Worm (Caenorhabditis elegans) whole organism, late embryonic: ENCODE results near the gene K12D12.5.

Source experiments
- F13H6.1 ChIP-seq: sonication (generic microtip); optimal IDR thresholded peaks from 2 replicates; lab custom pipeline; 2016; ENCODE audit warnings: missing genetic modification characterization, missing compliant biosample characterization
- K09A11.1 ChIP-seq: sonication (generic microtip); optimal IDR thresholded peaks from 2 replicates; lab custom pipeline; 2017; ENCODE audit warnings: antibody characterized with exemption, mild to moderate bottlenecking, missing genetic modification characterization, missing compliant biosample characterization; ENCODE audit not compliant: insufficient read depth
- T23F11.4 ChIP-seq: fragments of 200-800 bp; sonication (Bioruptor generic); optimal IDR thresholded peaks from 2 replicates; lab custom pipeline; 2018; ENCODE audit warnings: mild to moderate bottlenecking, missing genetic modification characterization, missing compliant biosample characterization
- ahr-1 ChIP-seq: sonication (generic microtip); optimal IDR thresholded peaks from 2 replicates; lab custom pipeline; 2016; ENCODE audit warnings: missing genetic modification characterization, missing compliant biosample characterization
- ama-1 ChIP-seq: fragments of 150-350 bp; optimal IDR thresholded peaks from 2 replicates; lab custom pipeline; 2014
- ceh-18 ChIP-seq: sonication (generic microtip); optimal IDR thresholded peaks from 2 replicates; lab custom pipeline; 2016; ENCODE audit warnings: missing genetic modification characterization, missing compliant biosample characterization
- ceh-22 ChIP-seq: sonication (generic microtip); optimal IDR thresholded peaks from 2 replicates; lab custom pipeline; 2017; ENCODE audit warnings: missing biosample characterization, missing genetic modification characterization
- ceh-34 ChIP-seq: sonication (generic microtip); optimal IDR thresholded peaks from 2 replicates; lab custom pipeline; 2016; ENCODE audit warnings: mild to moderate bottlenecking, missing genetic modification characterization, missing compliant biosample characterization
- ceh-45 ChIP-seq: fragments of 200-800 bp; sonication (Bioruptor generic); IDR thresholded peaks from 2 replicates; pipeline ENCODE4 v1.3.6; 2022; ENCODE audit warnings: missing genetic modification reagents, missing genetic modification characterization, missing compliant biosample characterization
- ceh-9 ChIP-seq: sonication (generic microtip); optimal IDR thresholded peaks from 2 replicates; lab custom pipeline; 2016; ENCODE audit warnings: mild to moderate bottlenecking, missing genetic modification characterization, inconsistent platforms, missing compliant biosample characterization
- elt-2 ChIP-seq: sonication (generic microtip); optimal IDR thresholded peaks from 2 replicates; lab custom pipeline; 2016; ENCODE audit warnings: missing genetic modification reagents, missing genetic modification characterization, missing compliant biosample characterization
- eyg-1 ChIP-seq: sonication (generic microtip); optimal IDR thresholded peaks from 2 replicates; lab custom pipeline; 2016; ENCODE audit warnings: missing genotype, missing genetic modification characterization, missing compliant biosample characterization
- fax-1 ChIP-seq: sonication (generic microtip); optimal IDR thresholded peaks from 2 replicates; lab custom pipeline; 2016; ENCODE audit warnings: missing genotype, missing genetic modification characterization, missing compliant biosample characterization
- fkh-10 ChIP-seq: fragments of 150-350 bp; optimal IDR thresholded peaks from 2 replicates; lab custom pipeline; 2014; ENCODE audit warnings: missing biosample characterization, missing genetic modification reagents, missing genetic modification characterization
- gmeb-2 ChIP-seq: sonication (generic microtip); optimal IDR thresholded peaks from 2 replicates; lab custom pipeline; 2016; ENCODE audit warnings: missing genetic modification characterization, inconsistent platforms, missing compliant biosample characterization
- hlh-13 ChIP-seq: fragments of 200-800 bp; sonication (Bioruptor generic); optimal IDR thresholded peaks from 2 replicates; lab custom pipeline; 2018; ENCODE audit warnings: mild to moderate bottlenecking, missing genetic modification characterization, missing compliant biosample characterization
- hlh-30 ChIP-seq: sonication (generic microtip); optimal IDR thresholded peaks from 2 replicates; lab custom pipeline; 2017; ENCODE audit warnings: antibody characterized with exemption, missing genetic modification characterization, missing compliant biosample characterization; ENCODE audit not compliant: insufficient read depth
- madf-2 ChIP-seq: sonication (generic microtip); optimal IDR thresholded peaks from 2 replicates; lab custom pipeline; 2017; ENCODE audit warnings: missing genetic modification characterization, missing compliant biosample characterization
- mec-3 ChIP-seq: sonication (generic microtip); optimal IDR thresholded peaks from 2 replicates; lab custom pipeline; 2016; ENCODE audit warnings: borderline replicate concordance, missing genetic modification characterization, missing compliant biosample characterization
- nfya-1 ChIP-seq: sonication (generic microtip); optimal IDR thresholded peaks from 2 replicates; lab custom pipeline; 2017; ENCODE audit warnings: missing genetic modification characterization, mild to moderate bottlenecking, missing compliant biosample characterization, antibody characterized with exemption, moderate library complexity
- nhr-11 ChIP-seq: fragments of 150-350 bp; optimal IDR thresholded peaks from 2 replicates; lab custom pipeline; 2014; ENCODE audit warnings: missing biosample characterization, missing genetic modification characterization
- nhr-232 ChIP-seq: sonication (generic microtip); optimal IDR thresholded peaks from 2 replicates; lab custom pipeline; 2016; ENCODE audit warnings: missing genetic modification characterization, missing compliant biosample characterization
- pat-9 ChIP-seq: fragments of 200-800 bp; sonication (Bioruptor generic); optimal IDR thresholded peaks from 2 replicates; lab custom pipeline; 2018; ENCODE audit warnings: mild to moderate bottlenecking, missing genetic modification characterization, moderate library complexity, missing compliant biosample characterization
- pax-1 ChIP-seq: fragments of 150-350 bp; optimal IDR thresholded peaks from 2 replicates; lab custom pipeline; 2014; ENCODE audit warnings: missing biosample characterization, missing genetic modification characterization
- pha-4 ChIP-seq: fragments of 150-350 bp; optimal IDR thresholded peaks from 2 replicates; lab custom pipeline; 2018; ENCODE audit warnings: missing biosample characterization, missing genetic modification reagents, missing genetic modification characterization
- pqm-1 ChIP-seq: sonication (generic microtip); optimal IDR thresholded peaks from 2 replicates; lab custom pipeline; 2016; ENCODE audit warnings: missing genetic modification characterization, missing compliant biosample characterization
- ref-2 ChIP-seq: sonication (generic microtip); optimal IDR thresholded peaks from 2 replicates; lab custom pipeline; 2016; ENCODE audit warnings: missing genetic modification characterization, missing compliant biosample characterization
- sdc-2 ChIP-seq: sonication (generic microtip); optimal IDR thresholded peaks from 2 replicates; lab custom pipeline; 2016; ENCODE audit warnings: missing genotype, missing genetic modification characterization, missing compliant biosample characterization
- sox-4 ChIP-seq: sonication (generic microtip); optimal IDR thresholded peaks from 2 replicates; lab custom pipeline; 2017; ENCODE audit warnings: mild to moderate bottlenecking, missing genetic modification characterization, inconsistent platforms, missing compliant biosample characterization
- tbx-2 ChIP-seq: sonication (generic microtip); optimal IDR thresholded peaks from 2 replicates; lab custom pipeline; 2016; ENCODE audit warnings: missing genetic modification characterization, missing compliant biosample characterization
- unc-3 ChIP-seq, 2 experiments: fragments of 200-800 bp in 1 of 2; sonication (Bioruptor generic) in 1 of 2; sonication (generic microtip) in 1 of 2; conservative IDR thresholded peaks in 1 of 2; optimal IDR thresholded peaks in 1 of 2; 2 replicates each; pipeline versions ENCODE4 v1.3.6 to Lab custom; 2016 to 2022; ENCODE audit warnings: missing compliant biosample characterization in 2 of 2, missing genetic modification characterization in 2 of 2, missing genetic modification reagents in 1 of 2
- unc-42 ChIP-seq: sonication (generic microtip); optimal IDR thresholded peaks from 2 replicates; lab custom pipeline; 2016; ENCODE audit warnings: missing genotype, missing genetic modification characterization, missing compliant biosample characterization
- unc-55 ChIP-seq: sonication (generic microtip); optimal IDR thresholded peaks from 2 replicates; lab custom pipeline; 2017; ENCODE audit warnings: missing biosample characterization, missing genetic modification reagents, missing genetic modification characterization
- zip-5 ChIP-seq: sonication (generic microtip); optimal IDR thresholded peaks from 2 replicates; lab custom pipeline; 2016; ENCODE audit warnings: missing genetic modification characterization, missing compliant biosample characterization

Gene K12D12.5

DNA sequence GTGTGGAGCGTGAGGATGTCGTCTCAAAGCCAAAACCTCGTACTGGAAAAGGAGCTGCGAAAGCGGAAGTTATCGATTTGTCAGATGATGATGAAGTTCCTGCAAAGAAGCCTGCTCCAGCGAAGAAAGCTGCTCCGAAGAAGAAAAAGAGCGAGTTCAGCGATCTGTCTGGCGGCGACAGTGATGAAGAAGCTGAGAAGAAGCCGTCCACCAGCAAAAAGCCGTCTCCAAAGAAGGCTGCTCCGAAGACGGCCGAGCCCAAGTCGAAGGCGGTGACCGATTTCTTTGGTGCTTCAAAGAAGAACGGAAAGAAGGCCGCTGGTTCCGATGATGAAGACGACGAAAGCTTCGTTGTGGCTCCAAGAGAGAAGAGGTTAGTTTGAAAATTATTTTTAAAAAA lies 19.0 kb downstream of the K12D12.5 start:
- no peak for TF ChIP-seq pax-1 (tag; lab: Kevin White, UChicago)
- no peak for TF ChIP-seq gmeb-2 (tag; lab: Kevin White, UChicago)
- TF ChIP-seq unc-42 (tag; lab: Kevin White, UChicago): no peak
- TF ChIP-seq ceh-18 (tag; lab: Kevin White, UChicago): no peak
- TF ChIP-seq nhr-232 (tag; lab: Kevin White, UChicago): no peak
- no peak for TF ChIP-seq sox-4
- TF ChIP-seq nhr-11 (tag; lab: Kevin White, UChicago): no peak
- no peak for TF ChIP-seq hlh-30 (tag; lab: Kevin White, UChicago)
- no peak for TF ChIP-seq ceh-45 (GFP tag; lab: Robert Waterston, UW)
- no peak for TF ChIP-seq ahr-1 (tag; lab: Kevin White, UChicago)
- no peak for TF ChIP-seq pat-9
- TF ChIP-seq unc-55 (GFP tag; lab: Kevin White, UChicago): no peak
- no peak for TF ChIP-seq unc-3 (GFP tag; conservative IDR thresholded peaks at IDR 0.05; lab: Robert Waterston, UW)
- no peak for TF ChIP-seq unc-3 (tag; optimal IDR thresholded peaks at IDR 0.05; lab: Kevin White, UChicago)
- TF ChIP-seq pqm-1: no peak
- TF ChIP-seq zip-5 (tag; lab: Kevin White, UChicago): no peak
- no peak for TF ChIP-seq pha-4 (tag; lab: Kevin White, UChicago)

DNA sequence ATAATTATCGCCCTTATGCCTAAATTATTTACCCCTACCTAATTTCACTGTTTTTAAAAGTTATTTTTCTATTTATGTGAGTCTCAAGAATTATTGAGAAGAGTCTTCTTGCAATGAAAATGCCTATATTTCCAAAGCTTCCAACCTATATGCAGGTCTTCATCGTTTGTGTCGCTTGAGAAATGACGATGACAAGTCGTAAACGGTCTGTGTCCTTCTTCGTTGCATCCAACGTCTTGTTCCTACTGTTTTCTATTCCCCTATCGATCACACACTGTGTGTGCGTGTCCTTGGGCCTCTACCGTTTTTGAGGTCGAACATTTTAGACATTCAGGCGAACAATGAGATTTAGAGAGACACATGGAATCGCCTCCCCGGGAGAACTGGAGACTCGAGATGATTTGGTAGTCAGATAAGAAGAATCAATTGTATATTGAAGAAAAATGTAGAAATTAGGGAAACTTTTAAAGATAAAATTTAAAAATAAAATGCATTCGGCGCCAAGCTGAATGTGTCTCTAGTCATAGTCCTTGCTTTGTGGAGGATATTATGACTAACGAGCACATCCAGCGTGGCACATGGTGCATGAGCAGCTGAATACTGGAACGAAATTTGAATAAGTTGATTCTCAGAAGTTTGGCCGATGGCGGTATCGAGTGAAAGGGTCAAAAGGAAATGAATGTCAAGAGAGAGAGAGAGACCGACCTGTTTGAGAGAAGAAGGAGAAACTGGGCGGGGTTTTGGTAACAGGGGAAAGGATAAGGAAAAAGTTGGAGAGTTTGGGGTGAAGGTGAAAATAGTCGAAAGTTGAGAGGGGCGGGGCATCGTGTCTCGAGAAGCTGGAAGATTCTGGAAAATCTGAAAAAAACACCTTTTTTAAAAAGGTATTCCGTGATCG lies 19.9 kb downstream of the K12D12.5 start:
- TF ChIP-seq elt-2 (tag; lab: Kevin White, UChicago) (peak; percentile 0), nfya-1 (tag; lab: Kevin White, UChicago) (no peak)

ce11 chrII:11883648-11884047 lies 22.8 kb downstream of the K12D12.5 start, which contains the start of gene ZK930.6:
TSS of gene ZK930.6 (plus strand) at chrII:11883948.
- TF ChIP-seq K09A11.1 (tag; lab: Kevin White, UChicago) (no peak), sdc-2 (tag; lab: Kevin White, UChicago) (no peak), ceh-34 (no peak), fkh-10 (GFP tag; lab: Kevin White, UChicago) (no peak), mec-3 (no peak), ceh-22 (tag; lab: Kevin White, UChicago) (no peak), ama-1 (no peak), hlh-13 (no peak), ref-2 (no peak), F13H6.1 (tag; lab: Kevin White, UChicago) (no peak), T23F11.4 (GFP tag; lab: Kevin White, UChicago) (no peak), fax-1 (no peak), sox-4 (no peak), madf-2 (tag; lab: Kevin White, UChicago) (no peak), ceh-9 (tag; lab: Kevin White, UChicago) (no peak), pat-9 (no peak), tbx-2 (tag; lab: Kevin White, UChicago) (no peak), eyg-1 (tag; lab: Kevin White, UChicago) (no peak)

ce11 chrII:11887724-11888123 lies 26.9 kb downstream of the K12D12.5 start:
- no peak for TF ChIP-seq pat-9
- TF ChIP-seq tbx-2 (tag; lab: Kevin White, UChicago): peak; percentile 30
